Worm (Caenorhabditis elegans) whole organism, mixed stage, embryonic: ENCODE results near the gene C24G6.8.

Source experiments
- elt-1 ChIP-seq: sonication (generic microtip); optimal IDR thresholded peaks from 2 replicates; lab custom pipeline; 2017; ENCODE audit warnings: missing genetic modification characterization, mild to moderate bottlenecking, missing compliant biosample characterization, antibody characterized with exemption, moderate library complexity, borderline replicate concordance; ENCODE audit not compliant: insufficient read depth
- ham-2 ChIP-seq: fragments of 200-800 bp; sonication (Bioruptor generic); optimal IDR thresholded peaks from 2 replicates; lab custom pipeline; 2018; ENCODE audit warnings: mild to moderate bottlenecking, missing genetic modification characterization, missing compliant biosample characterization
- mls-2 ChIP-seq: sonication (generic microtip); optimal IDR thresholded peaks from 2 replicates; lab custom pipeline; 2016; ENCODE audit warnings: mild to moderate bottlenecking, missing genetic modification characterization, moderate library complexity, missing compliant biosample characterization
- nhr-237 ChIP-seq: fragments of 150-350 bp; optimal IDR thresholded peaks from 2 replicates; lab custom pipeline; 2014; ENCODE audit warnings: missing biosample characterization, missing genetic modification characterization
- nhr-76 ChIP-seq: sonication (generic microtip); optimal IDR thresholded peaks from 2 replicates; lab custom pipeline; 2017; ENCODE audit warnings: missing biosample characterization, missing genetic modification characterization
- pha-4 ChIP-seq: fragments of 150-350 bp; optimal IDR thresholded peaks from 2 replicates; lab custom pipeline; 2018; ENCODE audit warnings: missing biosample characterization, missing genetic modification reagents, missing genetic modification characterization
- ztf-11 ChIP-seq: fragments of 150-350 bp; optimal IDR thresholded peaks from 2 replicates; lab custom pipeline; 2014; ENCODE audit warnings: missing biosample characterization, missing genetic modification characterization

DNA sequence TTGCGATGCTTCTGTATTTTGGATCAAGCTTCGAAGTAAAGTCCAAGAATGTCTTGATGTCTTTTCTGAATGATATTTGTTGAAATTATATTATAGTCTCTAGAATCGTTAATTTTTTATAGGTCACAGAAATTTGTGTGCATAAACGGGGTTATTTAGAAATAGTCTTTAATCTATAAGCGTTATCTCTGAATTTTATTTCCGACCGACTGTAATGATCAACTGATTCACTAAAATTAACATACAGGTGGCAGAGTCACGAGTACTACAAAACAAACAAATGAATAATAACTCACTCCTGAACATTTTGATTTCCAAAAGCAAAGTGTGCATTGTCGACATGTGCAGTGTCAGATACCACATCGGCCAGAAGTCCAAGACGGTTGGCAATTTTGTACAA is 24.0 kb downstream of the C24G6.8 start:
- TF ChIP-seq ham-2 (GFP tag; lab: Kevin White, UChicago) (no peak), mls-2 (tag; lab: Kevin White, UChicago) (no peak), ztf-11 (tag; lab: Kevin White, UChicago) (no peak), nhr-76 (tag; lab: Kevin White, UChicago) (no peak), nhr-237 (no peak), pha-4 (tag; lab: Kevin White, UChicago) (no peak), elt-1 (tag; lab: Kevin White, UChicago) (no peak)
